Fruit fly (Drosophila melanogaster): ENCODE measurements around the gene CG31698.

The CG31698 gene

DNA sequence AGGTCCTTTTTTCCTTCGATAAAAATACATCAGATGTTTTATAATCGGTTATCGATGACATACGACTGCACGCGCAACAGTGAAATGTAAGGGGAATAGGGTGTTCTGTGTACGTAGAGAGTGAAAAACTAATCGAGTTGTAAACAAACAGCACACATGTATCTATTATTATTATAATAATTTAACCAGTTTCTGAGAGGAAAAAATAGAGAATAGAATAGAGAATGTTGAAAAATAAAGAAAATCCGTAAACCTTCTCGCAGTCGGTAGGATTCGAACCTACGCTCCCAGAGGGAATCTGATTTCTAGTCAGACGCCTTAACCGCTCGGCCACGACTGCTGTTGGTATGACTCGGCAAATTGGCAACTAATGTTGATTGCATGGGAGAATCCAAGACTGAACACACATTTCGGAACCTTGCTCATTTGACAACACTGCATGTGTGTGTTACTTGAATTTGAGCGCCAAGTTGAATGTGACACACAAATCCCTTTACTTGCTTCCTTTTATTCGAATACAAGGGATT, 832 bp downstream of the CG31698 start (continued):
- TF ChIP-seq nau (GFP tag; optimal IDR thresholded peaks at IDR 0.05) (peak; percentile 11), Dip2 (GFP tag; IDR thresholded peaks at IDR 0.05) (no peak), Doc3 (GFP tag; IDR thresholded peaks at IDR 0.05; ENCODE audit: partially characterized antibody) (peak; percentile 31; the same call in 1 of the 3 replicates), trh (GFP tag; optimal IDR thresholded peaks at IDR 0.05) (no peak), CG15269 (tag; optimal IDR thresholded peaks at IDR 0.05) (no peak), CG7963 (GFP tag; IDR thresholded peaks at IDR 0.05; ENCODE audit: partially characterized antibody) (peak; percentile 88), CG3838 (GFP tag; optimal IDR thresholded peaks at IDR 0.05) (no peak), stwl (tag; optimal IDR thresholded peaks at IDR 0.05) (peak; percentile 75), CG7372 (GFP tag; IDR thresholded peaks at IDR 0.05) (no peak), D19A (tag; optimal IDR thresholded peaks at IDR 0.05) (peak; percentile 25), CG34376 (GFP tag; optimal IDR thresholded peaks at IDR 0.05) (peak; percentile 39), CG6854 (GFP tag; optimal IDR thresholded peaks at IDR 0.05) (peak; percentile 3), CG31365 (tag; optimal IDR thresholded peaks at IDR 0.05) (peak; percentile 44), luna (GFP tag; optimal IDR thresholded peaks at IDR 0.05) (no peak), Dp (GFP tag; optimal IDR thresholded peaks at IDR 0.05) (peak; percentile 92), CG30020 (tag; optimal IDR thresholded peaks at IDR 0.05) (peak; percentile 81), CG14965 (GFP tag; optimal IDR thresholded peaks at IDR 0.05; ENCODE audit: borderline replicate concordance) (no peak), CG17568 (GFP tag; optimal IDR thresholded peaks at IDR 0.05) (peak; percentile 26), sr (GFP tag; IDR thresholded peaks at IDR 0.05) (no peak), unc-4 (GFP tag; IDR thresholded peaks at IDR 0.05; ENCODE audit: partially characterized antibody) (peak; percentile 58), CG7357 (GFP tag; IDR thresholded peaks at IDR 0.05) (no peak), ERR (GFP tag; optimal IDR thresholded peaks at IDR 0.05) (no peak), salm (tag; optimal IDR thresholded peaks at IDR 0.05) (peak; percentile 10), CG17328 (GFP tag; IDR thresholded peaks at IDR 0.05) (peak; percentile 71), CG14710 (tag; optimal IDR thresholded peaks at IDR 0.05) (peak; percentile 36), Bteb2 (GFP tag; optimal IDR thresholded peaks at IDR 0.05) (peak; percentile 12), Sox102F (GFP tag; optimal IDR thresholded peaks at IDR 0.05) (no peak), Mad (GFP tag; optimal IDR thresholded peaks at IDR 0.05) (peak; percentile 26), CG2116 (GFP tag; optimal IDR thresholded peaks at IDR 0.05) (peak; percentile 57), Bdp1 (GFP tag; optimal IDR thresholded peaks at IDR 0.05) (peak; percentile 100), zen (tag; optimal IDR thresholded peaks at IDR 0.05) (no peak), ro (GFP tag; IDR thresholded peaks at IDR 0.05) (no peak), amos (GFP tag; IDR thresholded peaks at IDR 0.05; ENCODE audit: partially characterized antibody) (peak; percentile 88), fu2 (GFP tag; optimal IDR thresholded peaks at IDR 0.05) (no peak), H2.0 (GFP tag; IDR thresholded peaks at IDR 0.05) (no peak), Dref (GFP tag; IDR thresholded peaks at IDR 0.05) (peak; percentile 58), CG16815 (GFP tag; optimal IDR thresholded peaks at IDR 0.05) (no peak), chn (GFP tag; optimal IDR thresholded peaks at IDR 0.05) (no peak), HLH4C (GFP tag; IDR thresholded peaks at IDR 0.05; ENCODE audit: partially characterized antibody) (peak; percentile 86), knrl (GFP tag; IDR thresholded peaks at IDR 0.05; ENCODE audit: partially characterized antibody) (peak; percentile 66), CG42726 (GFP tag; IDR thresholded peaks at IDR 0.05; ENCODE audit: partially characterized antibody) (peak; percentile 87), CG10267 (tag; optimal IDR thresholded peaks at IDR 0.05) (peak; percentile 93), Hey (tag; optimal IDR thresholded peaks at IDR 0.05) (peak; percentile 69), HLHmδ (GFP tag; optimal IDR thresholded peaks at IDR 0.05) (peak; percentile 3), Asciz (GFP tag; optimal IDR thresholded peaks at IDR 0.05) (peak; percentile 62), Vsx1 (GFP tag; optimal IDR thresholded peaks at IDR 0.05) (peak; percentile 35), Antp (GFP tag; optimal IDR thresholded peaks at IDR 0.05) (no peak), tap (tag; optimal IDR thresholded peaks at IDR 0.05) (peak; percentile 19), ci (GFP tag; IDR thresholded peaks at IDR 0.05) (peak; percentile 72; the same call in 2 of the 3 replicates), dysf (GFP tag; IDR thresholded peaks at IDR 0.05) (no peak)

Data from whole organism, embryonic.